Worm (Caenorhabditis elegans) whole organism, young adult: Measurements from ENCODE around the gene T01C3.3.

Experiments used
- B0019.2 ChIP-seq: fragments of 200-800 bp; sonication (Bioruptor generic); conservative IDR thresholded peaks from 2 replicates; pipeline ENCODE4 v1.3.6; 2022; ENCODE audit warnings: missing genetic modification reagents, missing genetic modification characterization, missing compliant biosample characterization
- C17E4.6 ChIP-seq: fragments of 200-800 bp; sonication (Bioruptor generic); IDR thresholded peaks from 2 replicates; pipeline ENCODE4 v1.3.6; 2022; ENCODE audit warnings: missing genetic modification reagents, missing genetic modification characterization, missing compliant biosample characterization
- F33H1.4 ChIP-seq: fragments of 200-800 bp; sonication (Bioruptor generic); IDR thresholded peaks from 2 replicates; pipeline ENCODE4 v1.3.6; 2022; ENCODE audit warnings: missing genetic modification reagents, missing genetic modification characterization, missing compliant biosample characterization
- F37B4.10 ChIP-seq: fragments of 200-800 bp; sonication (Bioruptor generic); IDR thresholded peaks from 2 replicates; pipeline ENCODE4 v1.3.6; 2022; ENCODE audit warnings: missing genetic modification characterization, missing compliant biosample characterization
- F39B2.1 ChIP-seq: fragments of 200-800 bp; sonication (Bioruptor generic); IDR thresholded peaks from 2 replicates; pipeline ENCODE4 v1.3.6; 2022; ENCODE audit warnings: missing genetic modification reagents, missing genetic modification characterization, missing compliant biosample characterization
- F49E8.2 ChIP-seq: sonication (generic microtip); optimal IDR thresholded peaks from 3 replicates; lab custom pipeline; 2017; ENCODE audit warnings: missing genetic modification characterization, mild to moderate bottlenecking, missing compliant biosample characterization, antibody characterized with exemption, moderate library complexity; ENCODE audit not compliant: insufficient read depth
- F52B5.7 ChIP-seq: sonication (generic microtip); optimal IDR thresholded peaks from 2 replicates; lab custom pipeline; 2016; ENCODE audit warnings: mild to moderate bottlenecking, missing genetic modification characterization, missing compliant biosample characterization
- F57C9.4 ChIP-seq: sonication (generic microtip); optimal IDR thresholded peaks from 2 replicates; lab custom pipeline; 2017; ENCODE audit warnings: mild to moderate bottlenecking, missing genetic modification characterization, missing compliant biosample characterization
- K12H6.12 ChIP-seq: fragments of 200-800 bp; sonication (Bioruptor generic); optimal IDR thresholded peaks from 2 replicates; lab custom pipeline; 2018; ENCODE audit warnings: mild to moderate bottlenecking, missing genetic modification characterization, missing compliant biosample characterization
- Y53G8AR.9 ChIP-seq: fragments of 200-800 bp; sonication (Bioruptor generic); conservative IDR thresholded peaks from 2 replicates; pipeline ENCODE4 v1.3.6; 2022; ENCODE audit warnings: missing genetic modification reagents, missing genetic modification characterization, missing compliant biosample characterization
- Y79H2A.3 ChIP-seq: fragments of 200-800 bp; sonication (Bioruptor generic); conservative IDR thresholded peaks from 2 replicates; pipeline ENCODE4 v1.3.6; 2022; ENCODE audit warnings: missing genetic modification reagents, missing genetic modification characterization, missing compliant biosample characterization
- athp-1 ChIP-seq: sonication (generic microtip); optimal IDR thresholded peaks from 2 replicates; lab custom pipeline; 2017; ENCODE audit warnings: mild to moderate bottlenecking, missing genetic modification characterization, missing compliant biosample characterization
- attf-3 ChIP-seq: fragments of 200-800 bp; sonication (Bioruptor generic); conservative IDR thresholded peaks from 2 replicates; pipeline ENCODE4 v1.3.6; 2022; ENCODE audit warnings: missing genetic modification reagents, missing genetic modification characterization, missing compliant biosample characterization
- attf-5 ChIP-seq: fragments of 200-800 bp; sonication (Bioruptor generic); optimal IDR thresholded peaks from 2 replicates; lab custom pipeline; 2018; ENCODE audit warnings: mild to moderate bottlenecking, missing genetic modification characterization, missing compliant biosample characterization
- attf-6 ChIP-seq: fragments of 200-800 bp; sonication (Bioruptor generic); IDR thresholded peaks from 2 replicates; pipeline ENCODE4 v1.3.6; 2022; ENCODE audit warnings: missing genetic modification reagents, missing genetic modification characterization, missing compliant biosample characterization
- ceh-27 ChIP-seq: fragments of 200-800 bp; sonication (Bioruptor generic); optimal IDR thresholded peaks from 2 replicates; lab custom pipeline; 2018; ENCODE audit warnings: mild to moderate bottlenecking, missing genetic modification characterization, moderate library complexity, missing compliant biosample characterization
- ceh-79 ChIP-seq: sonication (generic microtip); optimal IDR thresholded peaks from 2 replicates; lab custom pipeline; 2017; ENCODE audit warnings: mild to moderate bottlenecking, missing genetic modification characterization, missing compliant biosample characterization
- chd-7 ChIP-seq: sonication (generic microtip); optimal IDR thresholded peaks from 2 replicates; lab custom pipeline; 2016; ENCODE audit warnings: mild to moderate bottlenecking, missing genetic modification characterization, moderate library complexity, missing compliant biosample characterization
- efl-1 ChIP-seq: fragments of 150-350 bp; optimal IDR thresholded peaks from 2 replicates; lab custom pipeline; 2014; ENCODE audit warnings: missing biosample characterization, missing genetic modification reagents, missing genetic modification characterization
- egl-44 ChIP-seq: fragments of 200-800 bp; sonication (Bioruptor generic); IDR thresholded peaks from 2 replicates; pipeline ENCODE4 v1.3.6; 2022; ENCODE audit warnings: missing genetic modification reagents, missing genetic modification characterization, missing compliant biosample characterization
- ekl-4 ChIP-seq: fragments of 200-800 bp; sonication (Bioruptor generic); IDR thresholded peaks from 2 replicates; pipeline ENCODE4 v1.3.6; 2022; ENCODE audit warnings: missing genetic modification reagents, missing genetic modification characterization, missing compliant biosample characterization
- ets-4 ChIP-seq: fragments of 200-800 bp; sonication (Bioruptor generic); optimal IDR thresholded peaks from 2 replicates; lab custom pipeline; 2018; ENCODE audit warnings: mild to moderate bottlenecking, missing genetic modification characterization, missing compliant biosample characterization
- him-1 ChIP-seq: sonication (generic microtip); optimal IDR thresholded peaks from 2 replicates; lab custom pipeline; 2016; ENCODE audit warnings: missing genotype, missing genetic modification reagents, missing genetic modification characterization, missing compliant biosample characterization
- let-526 ChIP-seq: fragments of 200-800 bp; sonication (Bioruptor generic); IDR thresholded peaks from 2 replicates; pipeline ENCODE4 v1.3.6; 2022; ENCODE audit warnings: missing genetic modification reagents, missing genetic modification characterization, missing compliant biosample characterization
- let-607 ChIP-seq, 2 experiments: fragments of 200-800 bp in 1 of 2; sonication (Bioruptor generic) in 1 of 2; sonication (generic microtip) in 1 of 2; optimal IDR thresholded peaks; 2 replicates each; lab custom pipeline; 2016 to 2018; ENCODE audit warnings: mild to moderate bottlenecking in 2 of 2, missing compliant biosample characterization in 2 of 2, missing genetic modification characterization in 2 of 2, moderate library complexity in 2 of 2, missing genotype in 1 of 2
- lin-26 ChIP-seq: fragments of 200-800 bp; sonication (Bioruptor generic); IDR thresholded peaks from 2 replicates; pipeline ENCODE4 v1.3.6; 2022; ENCODE audit warnings: missing genetic modification reagents, missing genetic modification characterization, missing compliant biosample characterization
- lsl-1 ChIP-seq: fragments of 200-800 bp; sonication (Bioruptor generic); optimal IDR thresholded peaks from 2 replicates; lab custom pipeline; 2018; ENCODE audit warnings: mild to moderate bottlenecking, missing genetic modification characterization, moderate library complexity, missing compliant biosample characterization
- madf-3 ChIP-seq: fragments of 200-800 bp; sonication (Bioruptor generic); IDR thresholded peaks from 2 replicates; pipeline ENCODE4 v1.3.6; 2022; ENCODE audit warnings: missing genetic modification reagents, missing genetic modification characterization, missing compliant biosample characterization
- madf-8 ChIP-seq: fragments of 200-800 bp; sonication (Bioruptor generic); conservative IDR thresholded peaks from 2 replicates; pipeline ENCODE4 v1.3.6; 2022; ENCODE audit warnings: missing genetic modification reagents, missing genetic modification characterization, missing compliant biosample characterization
- nfyb-1 ChIP-seq: fragments of 200-800 bp; sonication (Bioruptor generic); IDR thresholded peaks from 2 replicates; pipeline ENCODE4 v1.3.6; 2022; ENCODE audit warnings: missing genetic modification reagents, missing genetic modification characterization, missing compliant biosample characterization
- nhr-80 ChIP-seq: sonication (generic microtip); optimal IDR thresholded peaks from 2 replicates; lab custom pipeline; 2016; ENCODE audit warnings: missing genetic modification characterization, missing compliant biosample characterization
- rcor-1 ChIP-seq: fragments of 200-800 bp; sonication (Bioruptor generic); IDR thresholded peaks from 2 replicates; pipeline ENCODE4 v1.3.6; 2022; ENCODE audit warnings: missing genetic modification reagents, missing genetic modification characterization, missing compliant biosample characterization
- sdz-38 ChIP-seq: sonication (generic microtip); optimal IDR thresholded peaks from 2 replicates; lab custom pipeline; 2016; ENCODE audit warnings: missing genotype, missing genetic modification characterization, missing compliant biosample characterization
- xnd-1 ChIP-seq: sonication (generic microtip); optimal IDR thresholded peaks from 2 replicates; lab custom pipeline; 2016; ENCODE audit warnings: missing genotype, missing genetic modification reagents, missing genetic modification characterization, missing compliant biosample characterization
- ztf-22 ChIP-seq: fragments of 200-800 bp; sonication (Bioruptor generic); optimal IDR thresholded peaks from 2 replicates; lab custom pipeline; 2018; ENCODE audit warnings: mild to moderate bottlenecking, missing genetic modification characterization, moderate library complexity, missing compliant biosample characterization
- ztf-6 ChIP-seq: fragments of 200-800 bp; sonication (Bioruptor generic); IDR thresholded peaks from 2 replicates; pipeline ENCODE4 v1.3.6; 2022; ENCODE audit warnings: missing genetic modification reagents, missing genetic modification characterization, missing compliant biosample characterization

Gene T01C3.3

DNA sequence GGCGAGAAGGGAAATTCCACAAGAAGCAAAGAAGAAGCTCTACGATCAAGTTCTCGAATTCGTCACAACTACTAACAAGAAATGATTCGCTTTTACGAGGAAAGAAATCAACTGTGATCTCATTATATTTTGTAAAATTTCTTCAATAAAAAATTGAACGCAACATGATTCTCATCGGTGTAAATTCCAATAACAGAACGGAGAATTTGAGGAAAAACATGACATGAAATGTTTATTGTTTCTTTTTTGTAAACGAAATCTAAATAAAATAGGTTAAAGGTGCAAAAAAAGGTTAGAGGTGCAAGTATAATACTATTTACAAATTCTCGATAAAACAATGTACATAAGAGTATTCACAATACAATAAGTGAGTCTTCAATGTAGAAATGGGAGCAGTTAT is 988 bp downstream of the T01C3.3 start (continued):
- no peak for TF ChIP-seq ztf-6
- TF ChIP-seq K12H6.12 (tag; lab: Kevin White, UChicago) = no peak
- no peak for TF ChIP-seq F57C9.4 (tag; lab: Kevin White, UChicago)
- TF ChIP-seq F49E8.2 (tag; lab: Kevin White, UChicago) = peak; percentile 77
- no peak for TF ChIP-seq ztf-22 (GFP tag; lab: Kevin White, UChicago)
- peak; percentile 21 for TF ChIP-seq xnd-1 (tag; lab: Kevin White, UChicago)
- TF ChIP-seq lin-26 = no peak; the same call in 1 of the 2 replicates
- no peak for TF ChIP-seq F52B5.7 (tag; lab: Kevin White, UChicago)
- TF ChIP-seq let-607 (tag; optimal IDR thresholded peaks at IDR 0.05; lab: Kevin White, UChicago) = no peak

- TF ChIP-seq ets-4 (no peak), chd-7 (tag; lab: Kevin White, UChicago) (no peak), F33H1.4 (GFP tag; lab: Robert Waterston, UW) (no peak), rcor-1 (GFP tag; lab: Robert Waterston, UW) (no peak), him-1 (no peak), attf-6 (GFP tag; lab: Robert Waterston, UW) (no peak), ceh-79 (no peak), attf-3 (GFP tag; lab: Robert Waterston, UW) (peak; percentile 91), sdz-38 (tag; lab: Kevin White, UChicago) (no peak), lsl-1 (GFP tag; lab: Kevin White, UChicago) (no peak), ekl-4 (GFP tag; lab: Robert Waterston, UW) (no peak), athp-1 (tag; lab: Kevin White, UChicago) (no peak), Y53G8AR.9 (GFP tag; lab: Robert Waterston, UW) (no peak), madf-3 (GFP tag; lab: Robert Waterston, UW) (no peak), C17E4.6 (GFP tag; lab: Robert Waterston, UW) (no peak), efl-1 (GFP tag; lab: Kevin White, UChicago) (peak; percentile 32)
Measured at ce11 chrV:14990843-14991242, 1.6 kb downstream of the T01C3.3 start, which contains the start of the genes cdt-2 and T01C3.2. Gene cdt-2, minus strand, starts transcription at chrV:14991126. Gene T01C3.2, plus strand, starts transcription at chrV:14991168.

ce11 chrV:14984593-14984992 is 7.9 kb downstream of the T01C3.3 start, which contains the start of gene F02D8.4:
Gene F02D8.4, plus strand, starts transcription at chrV:14984893.
- TF ChIP-seq let-526 (GFP tag; lab: Robert Waterston, UW) (no peak), F39B2.1 (GFP tag; lab: Robert Waterston, UW) (no peak), ceh-27 (no peak), Y79H2A.3 (GFP tag; lab: Robert Waterston, UW) (no peak), egl-44 (GFP tag; lab: Robert Waterston, UW) (no peak), attf-5 (no peak), nfyb-1 (no peak), efl-1 (GFP tag; lab: Kevin White, UChicago) (no peak), nhr-80 (tag; lab: Kevin White, UChicago) (no peak)

ce11 chrV:14979937-14980336 is 12.5 kb downstream of the T01C3.3 start, which contains the start of gene xbx-1:
Gene xbx-1, plus strand, starts transcription at chrV:14980237.
- TF ChIP-seq B0019.2 (no peak), madf-8 (no peak), attf-6 (GFP tag; lab: Robert Waterston, UW) (no peak), F37B4.10 (GFP tag; lab: Robert Waterston, UW) (no peak)
